Fruit fly (Drosophila melanogaster): Measurements from ENCODE around the gene tj.

Gene tj

DNA sequence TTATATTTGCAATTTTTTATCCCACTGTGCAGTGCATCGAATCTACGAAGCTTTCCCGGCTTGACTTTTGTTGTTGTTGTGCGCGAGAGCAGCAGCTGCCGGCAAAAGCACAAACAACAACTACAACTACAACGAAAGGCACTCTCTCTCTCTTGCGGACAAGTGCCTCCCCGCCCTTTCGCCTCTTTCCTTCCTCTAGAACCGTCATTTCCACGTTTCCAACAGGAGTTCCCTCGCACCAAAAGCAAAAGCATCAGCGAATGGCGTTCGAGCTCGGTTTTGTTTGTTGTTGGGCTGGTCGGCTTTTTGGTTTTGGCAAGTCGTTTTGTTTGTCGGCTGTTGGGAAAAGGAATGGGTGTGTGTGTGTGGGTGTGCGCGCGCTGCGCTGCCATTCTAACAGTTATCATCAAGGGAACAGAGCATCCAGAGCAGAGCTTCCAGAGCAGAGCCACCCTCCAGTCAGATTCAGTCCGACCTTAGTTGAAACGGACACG is at the start of gene tj:
Gene tj, plus strand, starts transcription at position 444 of the 494 bp plus-strand sequence.
- TF ChIP-seq CG4496 (GFP tag; IDR thresholded peaks at IDR 0.05) (peak; percentile 53; the same call in 1 of the 3 replicates), CG34367 (tag; optimal IDR thresholded peaks at IDR 0.05) (no peak)

DNA sequence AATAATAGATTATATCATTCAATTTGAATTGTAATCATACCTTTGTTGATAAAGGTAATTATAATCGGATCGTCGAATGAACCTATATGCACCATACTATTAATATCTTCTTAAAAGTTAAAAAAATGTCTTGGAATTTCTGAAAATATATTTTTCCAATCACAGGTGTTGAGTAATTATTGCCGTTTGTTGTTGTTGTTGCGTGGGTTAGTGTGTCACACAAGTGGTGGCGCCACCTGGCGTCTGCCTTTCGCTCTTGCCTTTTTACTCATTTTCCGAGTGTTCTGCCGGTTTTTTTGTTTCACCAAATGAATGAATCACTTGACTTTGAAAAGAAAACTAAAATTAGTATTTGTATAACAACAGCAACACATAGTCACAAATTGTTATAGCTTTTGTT is 48.9 kb upstream of the tj start:
- no peak for TF ChIP-seq gl (tag; optimal IDR thresholded peaks at IDR 0.05)
- TF ChIP-seq CG32121 (GFP tag; IDR thresholded peaks at IDR 0.05) = no peak
- no peak for TF ChIP-seq CG8301 (tag; optimal IDR thresholded peaks at IDR 0.05)
- no peak for TF ChIP-seq CG14655 (GFP tag; optimal IDR thresholded peaks at IDR 0.05)
- no peak for TF ChIP-seq Ets98B (GFP tag; IDR thresholded peaks at IDR 0.05)
- TF ChIP-seq fd96Ca (GFP tag; IDR thresholded peaks at IDR 0.05) = no peak
- no peak for TF ChIP-seq CG4496 (GFP tag; IDR thresholded peaks at IDR 0.05)
- no peak for TF ChIP-seq D1 (tag; optimal IDR thresholded peaks at IDR 0.05)
- TF ChIP-seq CG9948 (tag; optimal IDR thresholded peaks at IDR 0.05) = no peak
- TF ChIP-seq CG8159 (tag; optimal IDR thresholded peaks at IDR 0.05) = no peak

DNA sequence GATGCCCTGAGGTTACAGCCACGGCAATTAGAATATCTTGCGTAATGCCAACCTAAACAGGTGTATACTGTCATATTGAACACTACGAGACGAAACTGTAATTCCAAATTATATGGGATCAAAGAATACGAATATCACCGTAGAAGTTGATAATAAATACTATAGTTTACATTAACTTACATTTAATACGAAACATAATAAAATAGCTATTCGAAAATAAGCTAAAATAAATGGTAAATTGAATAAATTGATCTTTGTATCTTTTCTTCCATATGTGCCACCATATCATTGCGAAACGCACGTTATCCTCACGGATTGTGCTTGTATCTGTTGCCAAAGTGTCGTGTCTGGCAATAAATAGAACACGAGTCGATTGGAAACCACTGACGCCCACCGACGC is 48.2 kb upstream of the tj start:
- TF ChIP-seq rn (GFP tag; IDR thresholded peaks at IDR 0.05) (no peak), CG14655 (GFP tag; optimal IDR thresholded peaks at IDR 0.05) (no peak), CG8301 (tag; optimal IDR thresholded peaks at IDR 0.05) (no peak), Pif1B (GFP tag; optimal IDR thresholded peaks at IDR 0.05) (no peak), Ets98B (GFP tag; IDR thresholded peaks at IDR 0.05) (no peak)

DNA sequence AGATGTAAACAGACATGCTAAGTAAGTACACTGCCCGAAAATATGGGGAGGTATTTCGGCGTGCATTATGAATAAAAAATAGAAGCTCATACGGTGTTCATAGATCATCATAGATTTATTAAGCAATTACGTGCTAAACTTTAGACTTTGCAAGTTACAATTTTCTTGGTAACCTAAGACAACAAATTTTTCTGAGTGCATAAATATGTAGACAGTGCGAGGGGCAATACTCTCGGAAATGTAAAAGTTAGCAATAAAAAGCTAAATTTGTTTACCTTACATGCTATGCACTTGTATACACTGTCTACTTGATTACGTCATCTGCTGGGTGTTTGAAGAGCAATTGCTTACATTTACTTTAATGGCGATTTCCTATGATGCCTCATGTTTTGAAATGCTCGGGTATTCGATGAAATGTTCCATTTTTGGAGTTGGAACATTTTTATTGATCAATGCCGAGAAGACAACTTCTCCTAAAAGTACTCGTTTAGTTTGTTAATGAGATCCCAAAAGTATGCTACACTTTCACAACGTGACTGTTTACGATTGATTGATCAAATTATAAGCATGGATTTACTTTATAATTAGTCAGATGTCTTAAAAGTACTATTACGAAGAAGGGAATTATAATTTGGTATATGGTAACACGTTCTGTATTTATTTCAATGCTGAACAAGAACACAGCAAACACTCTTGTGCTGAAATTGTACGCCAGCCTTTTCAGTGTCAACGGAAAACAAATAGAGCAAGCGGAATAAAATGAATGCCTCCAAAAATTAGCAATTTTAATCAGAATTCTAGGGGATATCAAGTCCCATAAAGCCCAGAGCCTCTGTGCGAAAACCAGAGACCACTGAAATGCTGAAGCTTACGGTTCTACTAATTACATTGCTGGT is 47.2 kb upstream of the tj start, which contains the start of gene Lectin-galC1:
Gene Lectin-galC1, plus strand, starts transcription at position 846 of the 896 bp plus-strand sequence.
- TF ChIP-seq CG10348 (GFP tag; IDR thresholded peaks at IDR 0.05) = peak; percentile 62
- peak; percentile 12 for TF ChIP-seq CG9948 (tag; optimal IDR thresholded peaks at IDR 0.05)
- peak; percentile 66 for TF ChIP-seq CG14655 (GFP tag; optimal IDR thresholded peaks at IDR 0.05)
- no peak for TF ChIP-seq CG34367 (tag; optimal IDR thresholded peaks at IDR 0.05)
- TF ChIP-seq Pif1A (GFP tag; optimal IDR thresholded peaks at IDR 0.05) = peak; percentile 54
- peak; percentile 4 for TF ChIP-seq CG17806 (tag; optimal IDR thresholded peaks at IDR 0.05)
- peak; percentile 83 for TF ChIP-seq CG32121 (GFP tag; IDR thresholded peaks at IDR 0.05)
- TF ChIP-seq Snoo (tag; optimal IDR thresholded peaks at IDR 0.05) = no peak
- peak; percentile 84 for TF ChIP-seq Ets98B (GFP tag; IDR thresholded peaks at IDR 0.05)
- TF ChIP-seq CG15710 (tag; optimal IDR thresholded peaks at IDR 0.05) = no peak
- TF ChIP-seq Pif1B (GFP tag; optimal IDR thresholded peaks at IDR 0.05) = peak; percentile 49
- TF ChIP-seq gl (tag; optimal IDR thresholded peaks at IDR 0.05) = no peak
- peak; percentile 71 for TF ChIP-seq CG8301 (tag; optimal IDR thresholded peaks at IDR 0.05)
- TF ChIP-seq D1 (tag; optimal IDR thresholded peaks at IDR 0.05) = no peak
- peak; percentile 27; the same call in 1 of the 2 replicates for TF ChIP-seq CG12605 (GFP tag; IDR thresholded peaks at IDR 0.05)
- TF ChIP-seq CG13204 (GFP tag; optimal IDR thresholded peaks at IDR 0.05) = no peak
- no peak for TF ChIP-seq fd96Ca (GFP tag; IDR thresholded peaks at IDR 0.05)
- TF ChIP-seq CG4496 (GFP tag; IDR thresholded peaks at IDR 0.05) = peak; percentile 91
- no peak for TF ChIP-seq EcR (GFP tag; optimal IDR thresholded peaks at IDR 0.05)
- peak; percentile 2 for TF ChIP-seq CG8159 (tag; optimal IDR thresholded peaks at IDR 0.05)
- peak; percentile 48; the same call in 1 of the 2 replicates for TF ChIP-seq rn (GFP tag; IDR thresholded peaks at IDR 0.05)

DNA sequence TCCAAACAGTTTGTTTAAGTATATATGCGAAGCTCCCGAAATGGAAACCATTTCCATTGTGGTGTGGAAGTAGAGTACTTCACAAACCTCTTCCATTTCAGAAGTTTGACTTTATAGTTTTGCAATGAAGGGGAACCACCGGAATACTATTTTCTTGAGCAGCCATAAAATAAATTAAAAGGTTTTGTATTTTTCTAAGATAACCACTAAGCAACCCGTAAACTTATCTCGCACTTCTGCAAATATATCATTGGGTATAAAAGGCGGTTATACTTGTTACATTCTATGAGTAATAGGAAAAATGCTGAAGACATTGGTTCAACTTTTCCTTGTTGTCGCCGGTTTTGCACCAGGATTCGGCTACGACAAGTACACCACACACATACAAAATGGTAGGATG is 46.0 kb upstream of the tj start, which contains the start of gene lectin-37Da:
Gene lectin-37Da, plus strand, starts transcription at position 301 of the 400 bp plus-strand sequence.
- TF ChIP-seq EcR (GFP tag; optimal IDR thresholded peaks at IDR 0.05) = no peak
- TF ChIP-seq Ets98B (GFP tag; IDR thresholded peaks at IDR 0.05) = no peak
- TF ChIP-seq CG9948 (tag; optimal IDR thresholded peaks at IDR 0.05) = no peak
- no peak for TF ChIP-seq CG10348 (GFP tag; IDR thresholded peaks at IDR 0.05)
- TF ChIP-seq CG32121 (GFP tag; IDR thresholded peaks at IDR 0.05) = no peak
- no peak for TF ChIP-seq gl (tag; optimal IDR thresholded peaks at IDR 0.05)

DNA sequence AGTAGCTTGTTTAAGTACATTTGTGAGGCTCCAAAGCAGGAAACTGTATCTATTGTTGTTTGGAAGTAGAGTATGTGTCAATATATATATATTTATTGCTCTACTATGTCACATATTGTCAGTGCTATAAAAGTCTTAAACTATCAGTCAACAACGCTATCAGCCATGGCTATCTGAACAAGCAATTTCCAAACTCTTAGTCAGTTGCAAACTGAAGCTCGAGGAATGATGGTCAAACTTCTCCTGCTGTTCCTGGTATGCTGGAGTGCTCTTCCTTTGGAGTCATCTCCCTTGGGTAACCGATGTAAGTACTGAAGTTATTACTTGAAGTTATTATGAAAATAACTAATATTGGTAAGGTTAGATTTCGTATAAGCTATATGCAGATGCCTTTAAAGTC is 45.2 kb upstream of the tj start, which contains the start of gene lectin-37Db:
Gene lectin-37Db, plus strand, starts transcription at position 204 of the 400 bp plus-strand sequence.
- TF ChIP-seq CG15710 (tag; optimal IDR thresholded peaks at IDR 0.05) = no peak
- no peak for TF ChIP-seq CG14655 (GFP tag; optimal IDR thresholded peaks at IDR 0.05)
- TF ChIP-seq gl (tag; optimal IDR thresholded peaks at IDR 0.05) = no peak
- no peak for TF ChIP-seq CG10348 (GFP tag; IDR thresholded peaks at IDR 0.05)
- no peak for TF ChIP-seq Snoo (tag; optimal IDR thresholded peaks at IDR 0.05)
- TF ChIP-seq rn (GFP tag; IDR thresholded peaks at IDR 0.05) = no peak
- TF ChIP-seq CG8301 (tag; optimal IDR thresholded peaks at IDR 0.05) = no peak
- no peak for TF ChIP-seq CG12605 (GFP tag; IDR thresholded peaks at IDR 0.05)
- TF ChIP-seq EcR (GFP tag; optimal IDR thresholded peaks at IDR 0.05) = no peak
- no peak for TF ChIP-seq CG9948 (tag; optimal IDR thresholded peaks at IDR 0.05)
